Fruit fly (Drosophila melanogaster) whole organism, embryonic: ENCODE measurements around the gene trus.
A peak's percentile ranks its signal among the peaks of the same experiment; 100 is the strongest.

Source experiments
- Abd-B ChIP-seq: fragments of 200-800 bp; sonication (Bioruptor generic); optimal IDR thresholded peaks from 2 replicates; lab custom pipeline; 2018; ENCODE audit warnings: missing biosample characterization, mild to moderate bottlenecking, missing genetic modification characterization, moderate library complexity
- Ada2b ChIP-seq: fragments of 200-800 bp; sonication (Bioruptor generic); IDR thresholded peaks from 2 replicates; pipeline ENCODE4 v1.3.6; 2022; ENCODE audit warnings: missing biosample characterization, missing genetic modification characterization
- Antp ChIP-seq: fragments of 200-800 bp; sonication (Bioruptor generic); optimal IDR thresholded peaks from 3 replicates; lab custom pipeline; 2016; ENCODE audit warnings: missing biosample characterization, missing genetic modification characterization
- B-H1 ChIP-seq: fragments of 200-800 bp; sonication (Bioruptor generic); IDR thresholded peaks from 3 replicates; pipeline ENCODE4 v1.3.6; 2022; ENCODE audit warnings: missing biosample characterization, missing genetic modification characterization
- CG11093 ChIP-seq: fragments of 200-800 bp; sonication (Bioruptor generic); IDR thresholded peaks from 3 replicates; pipeline ENCODE4 v1.3.6; 2022; ENCODE audit warnings: missing biosample characterization, missing genetic modification characterization
- CG11723 ChIP-seq: fragments of 200-800 bp; sonication (Bioruptor generic); optimal IDR thresholded peaks from 2 replicates; lab custom pipeline; 2017; ENCODE audit warnings: missing biosample characterization, mild to moderate bottlenecking, missing genetic modification characterization
- CG12391 ChIP-seq: fragments of 200-800 bp; sonication (Bioruptor generic); optimal IDR thresholded peaks from 3 replicates; lab custom pipeline; 2018; ENCODE audit warnings: missing biosample characterization, mild to moderate bottlenecking, missing genetic modification characterization, moderate library complexity
- CG12744 ChIP-seq: fragments of 200-800 bp; sonication (Bioruptor generic); optimal IDR thresholded peaks from 2 replicates; lab custom pipeline; 2016; ENCODE audit warnings: missing biosample characterization, missing genetic modification characterization
- CG14014 ChIP-seq: fragments of 200-800 bp; sonication (Bioruptor generic); IDR thresholded peaks from 2 replicates; pipeline ENCODE4 v1.3.6; 2022; ENCODE audit warnings: missing biosample characterization, missing genetic modification characterization
- CG15073 ChIP-seq: fragments of 200-800 bp; sonication (Bioruptor generic); optimal IDR thresholded peaks from 2 replicates; lab custom pipeline; 2016; ENCODE audit warnings: missing biosample characterization, missing genetic modification characterization
- CG16863 ChIP-seq: fragments of 200-800 bp; sonication (Bioruptor generic); optimal IDR thresholded peaks from 3 replicates; lab custom pipeline; 2016; ENCODE audit warnings: missing biosample characterization, missing genetic modification characterization
- CG17912 ChIP-seq: fragments of 200-800 bp; sonication (Bioruptor generic); optimal IDR thresholded peaks from 2 replicates; lab custom pipeline; 2018; ENCODE audit warnings: missing biosample characterization, mild to moderate bottlenecking, missing genetic modification characterization
- CG1832 ChIP-seq: fragments of 200-800 bp; sonication (Bioruptor generic); optimal IDR thresholded peaks from 2 replicates; lab custom pipeline; 2017; ENCODE audit warnings: missing biosample characterization, mild to moderate bottlenecking, missing genetic modification characterization, inconsistent platforms
- CG3065 ChIP-seq: fragments of 200-800 bp; sonication (Bioruptor generic); optimal IDR thresholded peaks from 2 replicates; lab custom pipeline; 2016; ENCODE audit warnings: missing biosample characterization, missing genetic modification characterization
- CG32767 ChIP-seq: fragments of 200-800 bp; sonication (Bioruptor generic); IDR thresholded peaks from 2 replicates; pipeline ENCODE4 v1.3.6; 2022; ENCODE audit warnings: missing biosample characterization, missing genetic modification characterization
- CG4282 ChIP-seq: fragments of 200-800 bp; sonication (Bioruptor generic); optimal IDR thresholded peaks from 2 replicates; lab custom pipeline; 2016; ENCODE audit warnings: missing biosample characterization, missing genetic modification characterization
- CG4617 ChIP-seq: fragments of 200-800 bp; sonication (Bioruptor generic); optimal IDR thresholded peaks from 3 replicates; lab custom pipeline; 2016; ENCODE audit warnings: missing biosample characterization, missing genetic modification characterization, borderline replicate concordance
- CG4820 ChIP-seq: fragments of 200-800 bp; sonication (Bioruptor generic); optimal IDR thresholded peaks from 3 replicates; lab custom pipeline; 2016; ENCODE audit warnings: missing biosample characterization, missing genetic modification characterization
- CG5180 ChIP-seq: fragments of 200-800 bp; sonication (Bioruptor generic); optimal IDR thresholded peaks from 3 replicates; lab custom pipeline; 2017; ENCODE audit warnings: missing biosample characterization, missing genetic modification characterization, mild to moderate bottlenecking, moderate library complexity, missing genetic modification reagents
- CG5953 ChIP-seq: fragments of 200-800 bp; sonication (Bioruptor generic); IDR thresholded peaks from 2 replicates; pipeline ENCODE4 v1.3.6; 2022; ENCODE audit warnings: missing biosample characterization, missing genetic modification characterization
- CG6175 ChIP-seq: fragments of 200-800 bp; sonication (Bioruptor generic); IDR thresholded peaks from 3 replicates; pipeline ENCODE4 v1.3.6; 2022; ENCODE audit warnings: missing biosample characterization, missing genetic modification characterization
- CG7372 ChIP-seq: fragments of 200-800 bp; sonication (Bioruptor generic); IDR thresholded peaks from 2 replicates; pipeline ENCODE4 v1.3.6; 2022; ENCODE audit warnings: missing biosample characterization, missing genetic modification characterization
- CG7556 ChIP-seq: fragments of 200-800 bp; sonication (Bioruptor generic); optimal IDR thresholded peaks from 2 replicates; lab custom pipeline; 2017; ENCODE audit warnings: missing biosample characterization, mild to moderate bottlenecking, missing genetic modification characterization
- CG7745 ChIP-seq: fragments of 200-800 bp; sonication (Bioruptor generic); optimal IDR thresholded peaks from 2 replicates; lab custom pipeline; 2018; ENCODE audit warnings: missing biosample characterization, mild to moderate bottlenecking, missing genetic modification characterization, moderate library complexity
- CG7987 ChIP-seq: fragments of 200-800 bp; sonication (Bioruptor generic); optimal IDR thresholded peaks from 2 replicates; lab custom pipeline; 2018; ENCODE audit warnings: missing biosample characterization, mild to moderate bottlenecking, missing genetic modification characterization, moderate library complexity
- CG9797 ChIP-seq: fragments of 200-800 bp; sonication (Bioruptor generic); optimal IDR thresholded peaks from 3 replicates; lab custom pipeline; 2018; ENCODE audit warnings: missing biosample characterization, mild to moderate bottlenecking, missing genetic modification characterization
- E2f2 ChIP-seq: fragments of 200-800 bp; sonication (Bioruptor generic); IDR thresholded peaks from 2 replicates; pipeline ENCODE4 v1.3.6; 2022; ENCODE audit warnings: missing biosample characterization, missing genetic modification characterization
- Ets97D ChIP-seq: fragments of 200-800 bp; sonication (Bioruptor generic); optimal IDR thresholded peaks from 3 replicates; lab custom pipeline; 2016; ENCODE audit warnings: missing biosample characterization, missing genetic modification characterization
- HHEX ChIP-seq: fragments of 200-800 bp; sonication (Bioruptor generic); optimal IDR thresholded peaks from 3 replicates; lab custom pipeline; 2017; ENCODE audit warnings: missing biosample characterization, mild to moderate bottlenecking, missing genetic modification characterization, missing genetic modification reagents
- HmgD ChIP-seq: fragments of 200-800 bp; sonication (Bioruptor generic); optimal IDR thresholded peaks from 3 replicates; lab custom pipeline; 2016; ENCODE audit warnings: missing biosample characterization, missing genetic modification characterization
- Kr ChIP-seq: fragments of 200-800 bp; sonication (Bioruptor generic); optimal IDR thresholded peaks from 2 replicates; lab custom pipeline; 2017; ENCODE audit warnings: missing biosample characterization, mild to moderate bottlenecking, missing genetic modification characterization
- Nf-YC ChIP-seq: fragments of 200-800 bp; optimal IDR thresholded peaks from 3 replicates; lab custom pipeline; 2019; ENCODE audit warnings: missing biosample characterization, mild to moderate bottlenecking, missing genetic modification characterization, moderate library complexity
- NfI ChIP-seq: fragments of 200-800 bp; sonication (Bioruptor generic); optimal IDR thresholded peaks from 3 replicates; lab custom pipeline; 2018; ENCODE audit warnings: missing biosample characterization, mild to moderate bottlenecking, missing genetic modification characterization, moderate library complexity
- Pdp1 ChIP-seq, 2 experiments: fragments of 200-800 bp; sonication (Bioruptor generic); optimal IDR thresholded peaks; 3 replicates each; lab custom pipeline; 2016; ENCODE audit warnings: missing biosample characterization in 2 of 2, missing genetic modification characterization in 2 of 2, mild to moderate bottlenecking in 1 of 2, moderate library complexity in 1 of 2
- ab ChIP-seq: fragments of 200-800 bp; sonication (Bioruptor generic); optimal IDR thresholded peaks from 2 replicates; lab custom pipeline; 2016; ENCODE audit warnings: missing biosample characterization, missing genetic modification characterization
- ase ChIP-seq: fragments of 200-800 bp; sonication (Bioruptor generic); IDR thresholded peaks from 3 replicates; pipeline ENCODE4 v1.3.6; 2022; ENCODE audit warnings: missing biosample characterization, missing genetic modification characterization
- az2 ChIP-seq: fragments of 200-800 bp; sonication (Bioruptor generic); optimal IDR thresholded peaks from 3 replicates; lab custom pipeline; 2016; ENCODE audit warnings: missing biosample characterization, missing genetic modification characterization
- bcd ChIP-seq: fragments of 200-800 bp; sonication (Bioruptor generic); optimal IDR thresholded peaks from 2 replicates; lab custom pipeline; 2017; ENCODE audit warnings: missing biosample characterization, mild to moderate bottlenecking, missing genetic modification characterization
- bigmax ChIP-seq: fragments of 200-800 bp; sonication (Bioruptor generic); optimal IDR thresholded peaks from 2 replicates; lab custom pipeline; 2018; ENCODE audit warnings: missing biosample characterization, mild to moderate bottlenecking, missing genetic modification characterization
- btn ChIP-seq: fragments of 200-800 bp; sonication (Bioruptor generic); optimal IDR thresholded peaks from 2 replicates; lab custom pipeline; 2016; ENCODE audit warnings: missing biosample characterization, missing genetic modification characterization
- crol ChIP-seq: fragments of 200-800 bp; sonication (Bioruptor generic); IDR thresholded peaks from 2 replicates; pipeline ENCODE4 v1.3.6; 2022; ENCODE audit warnings: missing biosample characterization, missing genetic modification characterization
- emc ChIP-seq: fragments of 200-800 bp; sonication (Bioruptor generic); optimal IDR thresholded peaks from 2 replicates; lab custom pipeline; 2016; ENCODE audit warnings: missing biosample characterization, missing genetic modification characterization
- eve ChIP-seq, 2 experiments: fragments of >200 bp; optimal IDR thresholded peaks; 2 replicates each; lab custom pipeline; 2017; ENCODE audit warnings: missing biosample characterization in 2 of 2, missing genetic modification characterization in 2 of 2
- gsb-n ChIP-seq: fragments of 200-800 bp; sonication (Bioruptor generic); optimal IDR thresholded peaks from 3 replicates; lab custom pipeline; 2018; ENCODE audit warnings: missing biosample characterization, mild to moderate bottlenecking, missing genetic modification characterization
- insv ChIP-seq, 2 experiments: fragments of 200-800 bp; sonication (Bioruptor generic); optimal IDR thresholded peaks; 3 replicates each; lab custom pipeline; 2016 to 2018; ENCODE audit warnings: missing biosample characterization in 2 of 2, missing genetic modification characterization in 2 of 2
- jigr1 ChIP-seq: fragments of 200-800 bp; sonication (Bioruptor generic); IDR thresholded peaks from 3 replicates; pipeline ENCODE4 v1.3.6; 2022; ENCODE audit warnings: missing biosample characterization, missing genetic modification characterization
- onecut ChIP-seq: fragments of 200-800 bp; sonication (Bioruptor generic); IDR thresholded peaks from 2 replicates; pipeline ENCODE4 v1.3.6; 2022; ENCODE audit warnings: missing biosample characterization, missing genetic modification characterization
- pb ChIP-seq: fragments of 200-800 bp; sonication (Bioruptor generic); optimal IDR thresholded peaks from 3 replicates; lab custom pipeline; 2016; ENCODE audit warnings: missing biosample characterization, missing genetic modification characterization
- pho ChIP-seq: fragments of 200-800 bp; sonication (Bioruptor generic); optimal IDR thresholded peaks from 2 replicates; lab custom pipeline; 2016; ENCODE audit warnings: missing biosample characterization, missing genetic modification characterization
- pum ChIP-seq: fragments of 200-800 bp; sonication (Bioruptor generic); optimal IDR thresholded peaks from 2 replicates; lab custom pipeline; 2016; ENCODE audit warnings: missing biosample characterization, missing genetic modification characterization
- toy ChIP-seq: fragments of 200-800 bp; sonication (Bioruptor generic); IDR thresholded peaks from 2 replicates; pipeline ENCODE4 v1.3.6; 2022; ENCODE audit warnings: missing biosample characterization, missing genetic modification characterization
- vfl ChIP-seq: fragments of 200-800 bp; sonication (Bioruptor generic); optimal IDR thresholded peaks from 2 replicates; lab custom pipeline; 2016; ENCODE audit warnings: missing biosample characterization, missing genetic modification characterization

Gene trus

DNA sequence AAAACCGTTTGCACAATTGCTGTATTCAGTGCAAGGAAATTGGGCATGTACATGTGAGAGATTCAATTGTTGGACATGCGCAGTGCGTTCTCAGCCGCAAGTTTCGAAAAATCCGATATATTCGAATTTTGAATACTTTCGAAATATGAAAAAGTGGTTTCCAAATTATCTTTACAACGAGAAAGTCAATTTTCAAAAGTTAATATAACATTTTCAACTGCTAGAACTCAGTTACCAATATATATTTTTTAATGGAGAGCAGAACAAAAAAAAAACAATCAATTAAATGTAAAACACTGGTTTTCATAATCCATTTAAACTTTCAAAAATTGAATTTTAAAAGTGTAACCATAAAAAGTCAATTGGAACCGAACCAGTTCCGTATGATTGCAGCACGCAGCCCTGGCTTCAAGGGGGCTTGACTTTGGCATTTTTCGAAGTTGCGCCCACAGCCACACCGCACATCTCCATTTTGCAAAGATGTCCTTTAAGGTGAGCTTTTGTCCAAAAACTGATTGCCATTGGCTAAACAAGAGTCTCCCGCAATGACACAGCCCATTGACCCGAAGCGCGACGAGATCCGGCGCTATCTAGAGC is 33.9 kb upstream of the trus start, which contains the start of the genes Scgbeta and CG17202 (continued):
- no peak for TF ChIP-seq CG16863 (GFP tag; lab: Kevin White, UChicago)
- TF ChIP-seq Ada2b, result 0 out of 2 replicates have a peak, but pooled peaks have one; percentile 5
- 0 out of 2 replicates have a peak, but pooled peaks have one; percentile 12 for TF ChIP-seq CG32767 (GFP tag; lab: Robert Waterston, UW)
- TF ChIP-seq CG14014 (GFP tag; lab: Robert Waterston, UW), result peak; percentile 35; the same call in 1 of the 2 replicates
- no peak for TF ChIP-seq insv (GFP tag; optimal IDR thresholded peaks at IDR 0.05; lab: Kevin White, UChicago)
- TF ChIP-seq crol, result no peak
- no peak for TF ChIP-seq az2 (GFP tag; lab: Kevin White, UChicago)
- TF ChIP-seq jigr1, result no peak
- TF ChIP-seq onecut (GFP tag; lab: Robert Waterston, UW), result peak; percentile 29
- TF ChIP-seq CG6175 (GFP tag; lab: Robert Waterston, UW), result no peak
- no peak for TF ChIP-seq Nf-YC
- no peak for TF ChIP-seq CG5180 (GFP tag; lab: Kevin White, UChicago)
- peak; percentile 84 for TF ChIP-seq CG4617
- TF ChIP-seq ab (GFP tag; lab: Kevin White, UChicago), result no peak
- no peak for TF ChIP-seq CG7987
- no peak for TF ChIP-seq CG11093 (GFP tag; lab: Robert Waterston, UW)
- TF ChIP-seq bcd (GFP tag; lab: Kevin White, UChicago), result no peak
- TF ChIP-seq E2f2 (GFP tag; lab: Robert Waterston, UW), result peak; percentile 72
- no peak for TF ChIP-seq CG15073 (GFP tag; lab: Kevin White, UChicago)
- TF ChIP-seq Antp (GFP tag; lab: Kevin White, UChicago), result no peak
- TF ChIP-seq CG4820 (GFP tag; lab: Kevin White, UChicago), result no peak
- no peak for TF ChIP-seq Abd-B (GFP tag; lab: Kevin White, UChicago)
- no peak for TF ChIP-seq vfl
- no peak for TF ChIP-seq pb
- no peak for TF ChIP-seq CG7556 (GFP tag; lab: Kevin White, UChicago)
- TF ChIP-seq CG9797 (GFP tag; lab: Kevin White, UChicago), result peak; percentile 79
- no peak for TF ChIP-seq Pdp1 (GFP tag; optimal IDR thresholded peaks at IDR 0.05; lab: Kevin White, UChicago)
- no peak for TF ChIP-seq CG11723
- TF ChIP-seq CG3065 (GFP tag; lab: Kevin White, UChicago), result no peak
- TF ChIP-seq gsb-n, result no peak
- no peak for TF ChIP-seq btn (GFP tag; lab: Kevin White, UChicago)
- peak; percentile 32 for TF ChIP-seq CG12744 (GFP tag; lab: Kevin White, UChicago)
- TF ChIP-seq NfI (GFP tag; lab: Kevin White, UChicago), result no peak
- peak; percentile 60 for TF ChIP-seq CG12391
- TF ChIP-seq CG17912 (GFP tag; lab: Kevin White, UChicago), result no peak
- no peak for TF ChIP-seq CG4282 (GFP tag; lab: Kevin White, UChicago)
- TF ChIP-seq B-H1, result no peak
- TF ChIP-seq Kr (GFP tag; lab: Kevin White, UChicago), result no peak
- no peak for TF ChIP-seq pum (GFP tag; lab: Kevin White, UChicago)
- TF ChIP-seq pho (GFP tag; lab: Kevin White, UChicago), result no peak
- TF ChIP-seq eve (GFP tag; optimal IDR thresholded peaks at IDR 0.05; lab: Kevin White, UChicago), result no peak
- TF ChIP-seq CG5953 (GFP tag; lab: Robert Waterston, UW), result no peak
- TF ChIP-seq CG7372 (GFP tag; lab: Robert Waterston, UW), result no peak
- no peak for TF ChIP-seq bigmax (GFP tag; lab: Kevin White, UChicago)
- TF ChIP-seq ase (GFP tag; lab: Robert Waterston, UW), result 0 out of 3 replicates have a peak, but pooled peaks have one; percentile 5
- no peak for TF ChIP-seq CG7745
- no peak for TF ChIP-seq HmgD (GFP tag; lab: Kevin White, UChicago)
- no peak for TF ChIP-seq toy (GFP tag; lab: Robert Waterston, UW)
- peak; percentile 65 for TF ChIP-seq Ets97D (GFP tag; lab: Kevin White, UChicago)
- TF ChIP-seq emc (GFP tag; lab: Kevin White, UChicago), result no peak
- TF ChIP-seq CG1832 (GFP tag; lab: Kevin White, UChicago), result no peak
- no peak for TF ChIP-seq HHEX (GFP tag; lab: Kevin White, UChicago)
